Fruit fly (Drosophila melanogaster) whole organism: Measurements from ENCODE around the gene Vm34Ca.

Source experiments
- CG8478 ChIP-seq: fragments of >200 bp; optimal IDR thresholded peaks from 2 replicates; lab custom pipeline; 2018; ENCODE audit warnings: inconsistent platforms
- Dll ChIP-seq: fragments of >200 bp; optimal IDR thresholded peaks from 2 replicates; lab custom pipeline; 2017
- EcR ChIP-seq, 2 experiments: fragments of >200 bp; optimal IDR thresholded peaks; 2 replicates each; lab custom pipeline; 2017; ENCODE audit warnings: missing biosample characterization in 2 of 2, missing genetic modification characterization in 2 of 2, missing genetic modification reagents in 2 of 2
- pan ChIP-seq: fragments of >200 bp; optimal IDR thresholded peaks from 2 replicates; lab custom pipeline; 2017
- psq ChIP-seq: fragments of >200 bp; optimal IDR thresholded peaks from 2 replicates; lab custom pipeline; 2017
- usp ChIP-seq: fragments of >200 bp; optimal IDR thresholded peaks from 2 replicates; lab custom pipeline; 2017; ENCODE audit warnings: missing biosample characterization, missing genetic modification characterization, mixed read lengths

Vm34Ca gene

dm6 chr2L:13399565-13399964 lies 11.9 kb downstream of the Vm34Ca start:
- TF ChIP-seq Dll (lab: Kevin White, UChicago) (no peak), pan (lab: Kevin White, UChicago) (no peak), psq (no peak), EcR (GFP tag; optimal IDR thresholded peaks at IDR 0.05; lab: Kevin White, UChicago) (no peak), CG8478 (no peak), usp (no peak)

- TF ChIP-seq CG8478 (no peak), psq (no peak), Dll (lab: Kevin White, UChicago) (no peak), usp (no peak), EcR (GFP tag; optimal IDR thresholded peaks at IDR 0.05; lab: Kevin White, UChicago) (no peak), pan (lab: Kevin White, UChicago) (no peak)
Measured at dm6 chr2L:13398614-13399161, 12.7 kb downstream of the Vm34Ca start, which contains the start of the genes CG10859 and CG7110. Gene CG10859 (minus strand): TSS chr2L:13398664. Gene CG7110 (plus strand): TSS chr2L:13398991.

- TF ChIP-seq CG8478 (no peak), pan (lab: Kevin White, UChicago) (no peak), psq (no peak), Dll (lab: Kevin White, UChicago) (no peak), EcR (GFP tag; optimal IDR thresholded peaks at IDR 0.05; lab: Kevin White, UChicago) (no peak), usp (no peak)
Measured at dm6 chr2L:13397393-13397792, 14.0 kb downstream of the Vm34Ca start.

- TF ChIP-seq Dll (lab: Kevin White, UChicago) (no peak), CG8478 (no peak), pan (lab: Kevin White, UChicago) (no peak), EcR (GFP tag; optimal IDR thresholded peaks at IDR 0.05; lab: Kevin White, UChicago) (no peak)
Measured at dm6 chr2L:13396084-13396483, 15.3 kb downstream of the Vm34Ca start, which contains the start of gene CG16957. Gene CG16957 (minus strand): TSS chr2L:13396184.

dm6 chr2L:13394903-13395302 lies 16.5 kb downstream of the Vm34Ca start, which contains the start of gene RpL24:
Gene RpL24 (minus strand): TSS chr2L:13395131.
- TF ChIP-seq usp, result no peak

dm6 chr2L:13387255-13387654 lies 24.2 kb downstream of the Vm34Ca start, which contains the start of the genes Ing5 and CG7099:
Gene Ing5 (minus strand): TSS chr2L:13387312.
Gene CG7099 (plus strand): TSS chr2L:13387571.
- TF ChIP-seq CG8478 (no peak), psq (no peak), EcR (GFP tag; optimal IDR thresholded peaks at IDR 0.05; lab: Kevin White, UChicago) (no peak), usp (no peak), pan (lab: Kevin White, UChicago) (no peak), Dll (lab: Kevin White, UChicago) (no peak)

dm6 chr2L:13382351-13383029 lies 28.9 kb downstream of the Vm34Ca start, which contains the start of gene loqs:
Gene loqs (plus strand): TSS chr2L:13382652.
- TF ChIP-seq psq, result no peak
- TF ChIP-seq pan (lab: Kevin White, UChicago), result no peak
- TF ChIP-seq CG8478, result no peak
- TF ChIP-seq usp, result no peak
- TF ChIP-seq Dll (lab: Kevin White, UChicago), result no peak
- no peak for TF ChIP-seq EcR (GFP tag; optimal IDR thresholded peaks at IDR 0.05; lab: Kevin White, UChicago)

dm6 chr2L:13378488-13378964 lies 32.9 kb downstream of the Vm34Ca start, which contains the start of the genes CG9302 and beta'COP:
Gene CG9302 (minus strand): TSS chr2L:13378538.
Gene beta'COP (plus strand): TSS chr2L:13378902.
- no peak for TF ChIP-seq psq
- TF ChIP-seq pan (lab: Kevin White, UChicago), result peak; percentile 83

- TF ChIP-seq Dll (lab: Kevin White, UChicago) (no peak), pan (lab: Kevin White, UChicago) (no peak), EcR (GFP tag; optimal IDR thresholded peaks at IDR 0.05; lab: Kevin White, UChicago) (no peak), CG8478 (no peak), usp (no peak), psq (no peak)
Measured at dm6 chr2L:13376086-13376485, 35.3 kb downstream of the Vm34Ca start.

dm6 chr2L:13373435-13374242 lies 37.8 kb downstream of the Vm34Ca start, which contains the start of the genes Bdp1 and CG6565:
Gene Bdp1 (minus strand): TSS chr2L:13373890.
Gene CG6565 (plus strand): TSS chr2L:13374019.
- TF ChIP-seq CG8478, result no peak

- TF ChIP-seq EcR (GFP tag; optimal IDR thresholded peaks at IDR 0.05; lab: Kevin White, UChicago) (no peak), CG8478 (no peak), pan (lab: Kevin White, UChicago) (no peak), Dll (lab: Kevin White, UChicago) (no peak), psq (no peak)
Measured at dm6 chr2L:13370762-13371161, 40.7 kb downstream of the Vm34Ca start, which contains the start of gene ND-B22. Gene ND-B22 (minus strand): TSS chr2L:13371110.

dm6 chr2L:13368940-13369339 lies 42.5 kb downstream of the Vm34Ca start, which contains the start of gene CG31855:
Gene CG31855 (plus strand): TSS chr2L:13369204.
- TF ChIP-seq Dll (lab: Kevin White, UChicago), result no peak
- no peak for TF ChIP-seq psq
- TF ChIP-seq EcR (GFP tag; optimal IDR thresholded peaks at IDR 0.05; lab: Kevin White, UChicago), result no peak
- TF ChIP-seq usp, result no peak
- TF ChIP-seq CG8478, result no peak
- no peak for TF ChIP-seq pan (lab: Kevin White, UChicago)
